Worm (Caenorhabditis elegans): ENCODE measurements around the gene sra-6.

ce11 chrII:9528480-9528879, 22.1 kb downstream of the sra-6 start, which contains the start of gene sra-2:
- TF ChIP-seq bed-3 (GFP tag; optimal IDR thresholded peaks at IDR 0.05) = no peak
- no peak for TF ChIP-seq unc-39 (tag; optimal IDR thresholded peaks at IDR 0.05)
- no peak for TF ChIP-seq snpc-4 (tag; optimal IDR thresholded peaks at IDR 0.05)
- TF ChIP-seq unc-62 (GFP tag; optimal IDR thresholded peaks at IDR 0.05) = no peak
- TF ChIP-seq nhr-76 (tag; optimal IDR thresholded peaks at IDR 0.05) = no peak
- TF ChIP-seq hlh-1 (tag; optimal IDR thresholded peaks at IDR 0.05) = no peak
- TF ChIP-seq lsy-2 (tag; optimal IDR thresholded peaks at IDR 0.05) = no peak
- TF ChIP-seq lin-13 (tag; optimal IDR thresholded peaks at IDR 0.05) = no peak
- TF ChIP-seq nhr-237 (tag; optimal IDR thresholded peaks at IDR 0.05) = no peak
- no peak for TF ChIP-seq pha-4 (tag; optimal IDR thresholded peaks at IDR 0.05)
- no peak for TF ChIP-seq ces-1 (GFP tag; optimal IDR thresholded peaks at IDR 0.05)
- TF ChIP-seq ceh-39 (tag; optimal IDR thresholded peaks at IDR 0.05) = no peak
